Worm (Caenorhabditis elegans) whole organism, early embryonic: Measurements from ENCODE around the gene F46H5.5.
A peak's percentile ranks its signal among the peaks of the same experiment; 100 is the strongest.

Experiments used
- ama-1 ChIP-seq: fragments of 150-350 bp; optimal IDR thresholded peaks from 2 replicates; lab custom pipeline; 2014
- ceh-13 ChIP-seq: fragments of 200-800 bp; sonication (Bioruptor generic); optimal IDR thresholded peaks from 2 replicates; lab custom pipeline; 2018; ENCODE audit warnings: mild to moderate bottlenecking, missing genetic modification characterization, missing compliant biosample characterization
- ceh-36 ChIP-seq: sonication (generic microtip); optimal IDR thresholded peaks from 2 replicates; lab custom pipeline; 2016; ENCODE audit warnings: missing genetic modification characterization, inconsistent platforms, missing compliant biosample characterization
- hmg-4 ChIP-seq: fragments of 200-800 bp; sonication (Bioruptor generic); optimal IDR thresholded peaks from 2 replicates; lab custom pipeline; 2018; ENCODE audit warnings: mild to moderate bottlenecking, missing genetic modification characterization, missing compliant biosample characterization
- hnd-1 ChIP-seq: sonication (generic microtip); optimal IDR thresholded peaks from 2 replicates; lab custom pipeline; 2016; ENCODE audit warnings: missing genetic modification characterization, missing compliant biosample characterization
- pes-1 ChIP-seq: fragments of 200-800 bp; sonication (Bioruptor generic); IDR thresholded peaks from 2 replicates; pipeline ENCODE4 v1.3.6; 2022; ENCODE audit warnings: missing genetic modification reagents, missing genetic modification characterization, missing compliant biosample characterization
- sea-1 ChIP-seq: fragments of 200-800 bp; sonication (Bioruptor generic); conservative IDR thresholded peaks from 2 replicates; pipeline ENCODE4 v1.3.6; 2022; ENCODE audit warnings: missing genetic modification characterization, missing compliant biosample characterization
- tbx-11 ChIP-seq: fragments of 200-800 bp; sonication (Bioruptor generic); IDR thresholded peaks from 2 replicates; pipeline ENCODE4 v1.3.6; 2022; ENCODE audit warnings: missing genetic modification characterization, missing compliant biosample characterization
- tbx-37 ChIP-seq: fragments of 200-800 bp; sonication (Bioruptor generic); conservative IDR thresholded peaks from 2 replicates; pipeline ENCODE4 v1.3.6; 2022; ENCODE audit warnings: missing genetic modification reagents, missing genetic modification characterization, missing compliant biosample characterization

ce11 chrX:7265348-7265747 is 8.6 kb upstream of the F46H5.5 start, which contains the start of gene F46H5.2:
- TF ChIP-seq hnd-1 (tag; lab: Kevin White, UChicago) (no peak), ama-1 (no peak), pes-1 (GFP tag; lab: Robert Waterston, UW) (no peak), hmg-4 (GFP tag; lab: Kevin White, UChicago) (no peak), ceh-36 (no peak), tbx-37 (GFP tag; lab: Robert Waterston, UW) (no peak), ceh-13 (GFP tag; lab: Kevin White, UChicago) (no peak), tbx-11 (no peak), sea-1 (GFP tag; lab: Robert Waterston, UW) (0 out of 2 replicates have a peak, but pooled peaks have one; percentile 1)
